Worm (Caenorhabditis elegans) whole organism, L4 larva: Measurements from ENCODE around the gene B0507.5.
A peak's percentile ranks its signal among the peaks of the same experiment; 100 is the strongest.

Experiments
- F26F4.8 ChIP-seq: fragments of 200-800 bp; sonication (Bioruptor generic); conservative IDR thresholded peaks from 2 replicates; pipeline ENCODE4 v1.3.6; 2022; ENCODE audit warnings: missing genetic modification characterization, missing compliant biosample characterization
- F44E2.7 ChIP-seq: fragments of 200-800 bp; sonication (Bioruptor generic); IDR thresholded peaks from 2 replicates; pipeline ENCODE4 v2.1.2; 2022; ENCODE audit warnings: missing genetic modification characterization, missing compliant biosample characterization
- T20F7.1 ChIP-seq: fragments of 200-800 bp; sonication (Bioruptor generic); optimal IDR thresholded peaks from 2 replicates; lab custom pipeline; 2018; ENCODE audit warnings: mild to moderate bottlenecking, missing genetic modification characterization, missing compliant biosample characterization
- Y5F2A.4 ChIP-seq: fragments of 200-800 bp; sonication (Bioruptor generic); optimal IDR thresholded peaks from 2 replicates; lab custom pipeline; 2018; ENCODE audit warnings: mild to moderate bottlenecking, missing genetic modification characterization, missing compliant biosample characterization
- aha-1 ChIP-seq: fragments of 150-350 bp; peaks from one replicate; lab custom pipeline; 2014; ENCODE audit warnings: missing biosample characterization, missing genetic modification characterization
- aly-2 ChIP-seq: sonication (generic microtip); optimal IDR thresholded peaks from 2 replicates; lab custom pipeline; 2018; ENCODE audit warnings: missing biosample characterization, missing genetic modification characterization
- ama-1 ChIP-seq: fragments of 150-350 bp; optimal IDR thresholded peaks from 2 replicates; lab custom pipeline; 2014; ENCODE audit warnings: inconsistent platforms, mixed read lengths
- attf-4 ChIP-seq: sonication (generic microtip); optimal IDR thresholded peaks from 3 replicates; lab custom pipeline; 2017; ENCODE audit warnings: missing biosample characterization, missing genetic modification characterization
- ceh-28 ChIP-seq: fragments of 150-350 bp; optimal IDR thresholded peaks from 2 replicates; lab custom pipeline; 2014; ENCODE audit warnings: missing biosample characterization, missing genetic modification reagents, missing genetic modification characterization
- ceh-82 ChIP-seq: sonication (generic microtip); optimal IDR thresholded peaks from 2 replicates; lab custom pipeline; 2017; ENCODE audit warnings: missing biosample characterization, missing genetic modification characterization
- ces-1 ChIP-seq: fragments of 150-350 bp; sonication (generic microtip); optimal IDR thresholded peaks from 4 replicates; lab custom pipeline; 2014; ENCODE audit warnings: missing biosample characterization, missing genetic modification reagents, missing genetic modification characterization
- daf-16 ChIP-seq, 3 experiments: sonication (generic microtip); optimal IDR thresholded peaks; 2 replicates each; lab custom pipeline; 2016 to 2017; ENCODE audit warnings: missing genetic modification characterization in 3 of 3, missing genetic modification reagents in 3 of 3, mild to moderate bottlenecking in 2 of 3, missing compliant biosample characterization in 2 of 3, missing biosample characterization in 1 of 3, moderate library complexity in 1 of 3
- daf-19 ChIP-seq: fragments of 200-800 bp; sonication (Bioruptor generic); conservative IDR thresholded peaks from 2 replicates; pipeline ENCODE4 v1.3.6; 2022; ENCODE audit warnings: missing genetic modification characterization, missing compliant biosample characterization
- egl-43 ChIP-seq: fragments of 200-800 bp; sonication (Bioruptor generic); IDR thresholded peaks from 2 replicates; pipeline ENCODE4 v1.3.6; 2022; ENCODE audit warnings: missing genetic modification reagents, missing genetic modification characterization, missing compliant biosample characterization
- gei-8 ChIP-seq: fragments of 200-800 bp; sonication (Bioruptor generic); optimal IDR thresholded peaks from 2 replicates; lab custom pipeline; 2018; ENCODE audit warnings: mild to moderate bottlenecking, missing genetic modification characterization, missing compliant biosample characterization
- hmg-1.1 ChIP-seq: fragments of 200-800 bp; sonication (Bioruptor generic); IDR thresholded peaks from 2 replicates; pipeline ENCODE4 v1.3.6; 2022; ENCODE audit warnings: missing genetic modification reagents, missing genetic modification characterization, missing compliant biosample characterization
- lin-39 ChIP-seq: fragments of 150-350 bp; optimal IDR thresholded peaks from 2 replicates; lab custom pipeline; 2014; ENCODE audit warnings: missing biosample characterization, missing genetic modification reagents, missing genetic modification characterization
- lir-3 ChIP-seq: sonication (generic microtip); optimal IDR thresholded peaks from 2 replicates; lab custom pipeline; 2016; ENCODE audit warnings: mild to moderate bottlenecking, missing genetic modification characterization, missing compliant biosample characterization
- madf-9 ChIP-seq: fragments of 200-800 bp; sonication (Bioruptor generic); conservative IDR thresholded peaks from 2 replicates; pipeline ENCODE4 v1.3.6; 2022; ENCODE audit warnings: missing genetic modification reagents, missing genetic modification characterization, missing compliant biosample characterization
- mdl-1 ChIP-seq, 2 experiments: fragments of 150-350 bp in 1 of 2; sonication (generic microtip) in 1 of 2; optimal IDR thresholded peaks; 2 replicates each; lab custom pipeline; 2014 to 2017; ENCODE audit warnings: missing biosample characterization in 2 of 2, missing genetic modification characterization in 2 of 2
- mep-1 ChIP-seq: fragments of 150-350 bp; sonication (generic microtip); optimal IDR thresholded peaks from 3 replicates; lab custom pipeline; 2014; ENCODE audit warnings: missing biosample characterization, missing genetic modification characterization
- mes-2 ChIP-seq: sonication (generic microtip); optimal IDR thresholded peaks from 2 replicates; lab custom pipeline; 2016; ENCODE audit warnings: missing genotype, mild to moderate bottlenecking, missing genetic modification characterization, missing compliant biosample characterization; ENCODE audit not compliant: poor library complexity, severe bottlenecking
- mxl-3 ChIP-seq: fragments of 200-800 bp; sonication (Bioruptor generic); optimal IDR thresholded peaks from 2 replicates; lab custom pipeline; 2018; ENCODE audit warnings: mild to moderate bottlenecking, missing genetic modification characterization, missing compliant biosample characterization
- nhr-237 ChIP-seq: sonication (generic microtip); optimal IDR thresholded peaks from 2 replicates; lab custom pipeline; 2017; ENCODE audit warnings: missing biosample characterization, missing genetic modification characterization
- nhr-25 ChIP-seq: sonication (generic microtip); optimal IDR thresholded peaks from 2 replicates; lab custom pipeline; 2017; ENCODE audit warnings: missing genetic modification characterization, mild to moderate bottlenecking, missing compliant biosample characterization, antibody characterized with exemption, moderate library complexity, borderline replicate concordance; ENCODE audit not compliant: insufficient read depth
- nhr-28 ChIP-seq: fragments of 150-350 bp; optimal IDR thresholded peaks from 2 replicates; lab custom pipeline; 2014; ENCODE audit warnings: missing biosample characterization, missing genetic modification characterization
- nhr-41 ChIP-seq: fragments of 200-800 bp; sonication (Bioruptor generic); IDR thresholded peaks from 2 replicates; pipeline ENCODE4 v1.3.6; 2022; ENCODE audit warnings: missing genetic modification reagents, missing genetic modification characterization, missing compliant biosample characterization
- nhr-42 ChIP-seq: fragments of 200-800 bp; sonication (Bioruptor generic); IDR thresholded peaks from 2 replicates; pipeline ENCODE4 v1.3.6; 2022; ENCODE audit warnings: missing genetic modification characterization, missing compliant biosample characterization
- php-3 ChIP-seq: fragments of 200-800 bp; sonication (Bioruptor generic); IDR thresholded peaks from 2 replicates; pipeline ENCODE4 v1.3.6; 2022; ENCODE audit warnings: missing genetic modification reagents, missing genetic modification characterization, missing compliant biosample characterization
- skn-1 ChIP-seq: fragments of 150-350 bp; optimal IDR thresholded peaks from 2 replicates; lab custom pipeline; 2014; ENCODE audit warnings: missing biosample characterization, missing genetic modification characterization
- snpc-4 ChIP-seq: fragments of 150-350 bp; optimal IDR thresholded peaks from 2 replicates; lab custom pipeline; 2014; ENCODE audit warnings: missing biosample characterization, missing genetic modification characterization
- tag-97 ChIP-seq: fragments of 200-800 bp; sonication (Bioruptor generic); IDR thresholded peaks from 2 replicates; pipeline ENCODE4 v1.3.6; 2022; ENCODE audit warnings: missing genetic modification characterization, missing compliant biosample characterization
- vab-7 ChIP-seq: fragments of 200-800 bp; sonication (Bioruptor generic); IDR thresholded peaks from 2 replicates; pipeline ENCODE4 v1.3.6; 2022; ENCODE audit warnings: missing genetic modification reagents, missing genetic modification characterization, missing compliant biosample characterization
- zfp-2 ChIP-seq: sonication (generic microtip); optimal IDR thresholded peaks from 2 replicates; lab custom pipeline; 2016; ENCODE audit warnings: mild to moderate bottlenecking, missing genetic modification characterization, missing compliant biosample characterization
- zip-11 ChIP-seq: fragments of 200-800 bp; sonication (Bioruptor generic); IDR thresholded peaks from 2 replicates; pipeline ENCODE4 v1.3.6; 2022; ENCODE audit warnings: missing genetic modification characterization, missing compliant biosample characterization

The B0507.5 gene

DNA sequence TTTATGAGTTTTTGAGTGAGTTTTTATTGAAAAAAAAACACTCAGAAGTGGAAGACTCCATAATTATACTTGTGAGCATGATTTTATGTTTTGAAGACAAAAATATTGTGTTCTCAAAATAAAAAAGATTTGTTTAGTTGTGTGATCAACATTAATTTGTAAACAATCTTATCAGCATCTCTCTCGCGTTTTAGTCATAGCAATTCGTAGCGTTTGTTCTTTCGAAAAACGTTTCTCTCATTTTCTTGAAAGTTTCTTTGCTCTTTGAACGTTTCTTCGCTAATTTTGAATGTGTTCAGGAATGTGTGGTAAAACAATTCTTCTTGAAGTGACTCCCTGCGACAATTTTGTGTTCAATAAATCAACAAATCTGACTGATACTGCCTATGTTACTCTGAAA is 14.4 kb upstream of the B0507.5 start, which contains the start of gene ZC196.2:
Gene ZC196.2, plus strand, starts transcription at position 301 of the 400 bp plus-strand sequence.
- TF ChIP-seq aly-2 (tag; lab: Kevin White, UChicago): no peak
- TF ChIP-seq zip-11 (GFP tag; lab: Robert Waterston, UW): no peak
- no peak for TF ChIP-seq tag-97
- no peak for TF ChIP-seq daf-16 (GFP tag; optimal IDR thresholded peaks at IDR 0.05; lab: Kevin White, UChicago)
- peak; percentile 59 for TF ChIP-seq daf-16 (tag; optimal IDR thresholded peaks at IDR 0.05; lab: Kevin White, UChicago)
- no peak for TF ChIP-seq egl-43 (GFP tag; lab: Robert Waterston, UW)
- TF ChIP-seq ceh-28 (tag; lab: Kevin White, UChicago): no peak
- TF ChIP-seq vab-7 (GFP tag; lab: Robert Waterston, UW): no peak
- peak; percentile 13 for TF ChIP-seq aha-1

DNA sequence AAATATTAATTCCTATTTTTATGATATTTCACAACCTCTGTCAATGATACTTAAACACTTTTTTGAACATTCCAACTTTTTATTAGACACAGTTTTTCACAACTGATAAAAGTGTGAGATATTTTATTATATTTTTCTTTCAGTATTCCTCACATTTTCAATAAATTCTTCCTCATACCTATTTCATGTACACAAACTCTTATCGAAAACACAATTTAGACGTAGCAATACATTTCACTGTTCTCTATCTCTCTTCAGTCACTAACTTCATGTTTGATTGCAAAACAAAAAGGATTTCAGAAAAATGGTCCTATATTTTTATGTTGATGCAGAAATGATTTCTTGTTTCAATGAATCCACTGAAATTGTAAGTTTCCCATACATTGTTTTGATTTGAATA is 7.6 kb upstream of the B0507.5 start, which contains the start of gene B0507.6:
Gene B0507.6, plus strand, starts transcription at position 301 of the 400 bp plus-strand sequence.
- TF ChIP-seq mxl-3 (no peak), mes-2 (tag; lab: Kevin White, UChicago) (no peak), nhr-237 (tag; lab: Kevin White, UChicago) (no peak)

DNA sequence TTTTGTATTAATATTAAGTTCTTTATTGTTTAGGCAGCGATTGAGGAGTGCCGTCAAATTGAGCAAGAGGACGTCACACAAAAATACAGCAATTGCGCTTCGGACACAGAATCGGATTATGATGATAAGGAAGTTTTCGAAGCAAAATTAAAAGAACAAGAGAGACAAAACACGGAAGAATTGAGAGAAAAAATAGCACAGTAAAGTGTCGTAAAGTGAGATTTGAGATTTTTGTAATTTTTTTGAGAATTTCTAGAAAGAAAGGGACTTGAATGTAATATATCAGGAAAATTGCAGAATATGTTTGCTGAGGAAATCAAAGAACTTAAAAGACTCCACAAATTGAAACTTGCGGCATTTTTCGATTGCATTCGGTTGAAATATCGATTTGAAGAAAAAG is 1.2 kb downstream of the B0507.5 start, which contains the start of gene B0507.4:
Gene B0507.4, plus strand, starts transcription at position 301 of the 400 bp plus-strand sequence.
- TF ChIP-seq gei-8: no peak
- no peak for TF ChIP-seq php-3 (GFP tag; lab: Robert Waterston, UW)
- TF ChIP-seq daf-19 (GFP tag; lab: Robert Waterston, UW): no peak
- no peak for TF ChIP-seq F44E2.7 (GFP tag; lab: Robert Waterston, UW)
- TF ChIP-seq ama-1 (lab: Kevin White, UChicago): no peak
- no peak for TF ChIP-seq daf-16 (GFP tag; optimal IDR thresholded peaks at IDR 0.05; lab: Kevin White, UChicago)
- TF ChIP-seq daf-16 (tag; optimal IDR thresholded peaks at IDR 0.05; lab: Kevin White, UChicago): no peak
- no peak for TF ChIP-seq mep-1 (tag; lab: Kevin White, UChicago)

DNA sequence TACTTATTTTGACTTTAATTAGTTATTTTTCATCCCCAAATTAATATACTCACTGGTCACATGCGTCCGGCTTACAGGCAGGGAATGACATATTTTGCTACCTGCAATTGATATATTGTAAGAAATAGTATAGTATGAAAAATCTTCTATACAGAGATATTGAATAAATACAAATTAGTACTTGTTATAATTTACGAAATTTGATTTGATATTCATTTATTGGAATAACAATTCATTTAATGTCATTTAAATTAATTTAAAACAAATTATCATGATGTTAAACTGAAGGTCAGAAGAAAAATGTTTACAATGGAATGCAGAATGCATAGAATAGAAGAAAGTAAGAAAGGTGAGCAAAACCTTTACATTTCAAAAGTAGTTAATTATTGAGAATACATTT is 5.1 kb downstream of the B0507.5 start, which contains the start of gene B0507.7:
Gene B0507.7, minus strand, starts transcription at position 101 of the 400 bp plus-strand sequence.
- no peak for TF ChIP-seq egl-43 (GFP tag; lab: Robert Waterston, UW)
- TF ChIP-seq nhr-42 (GFP tag; lab: Robert Waterston, UW): no peak
- TF ChIP-seq ceh-28 (tag; lab: Kevin White, UChicago): no peak
- no peak for TF ChIP-seq snpc-4 (tag; lab: Kevin White, UChicago)
- TF ChIP-seq nhr-41: no peak
- no peak for TF ChIP-seq ceh-82
- TF ChIP-seq lir-3 (tag; lab: Kevin White, UChicago): no peak
- no peak for TF ChIP-seq T20F7.1 (GFP tag; lab: Kevin White, UChicago)
- no peak for TF ChIP-seq madf-9 (GFP tag; lab: Robert Waterston, UW)
- no peak for TF ChIP-seq attf-4 (tag; lab: Kevin White, UChicago)
- no peak for TF ChIP-seq gei-8
- TF ChIP-seq ces-1 (GFP tag; lab: Kevin White, UChicago): no peak
- TF ChIP-seq, all 104 proteins: peak for 0

DNA sequence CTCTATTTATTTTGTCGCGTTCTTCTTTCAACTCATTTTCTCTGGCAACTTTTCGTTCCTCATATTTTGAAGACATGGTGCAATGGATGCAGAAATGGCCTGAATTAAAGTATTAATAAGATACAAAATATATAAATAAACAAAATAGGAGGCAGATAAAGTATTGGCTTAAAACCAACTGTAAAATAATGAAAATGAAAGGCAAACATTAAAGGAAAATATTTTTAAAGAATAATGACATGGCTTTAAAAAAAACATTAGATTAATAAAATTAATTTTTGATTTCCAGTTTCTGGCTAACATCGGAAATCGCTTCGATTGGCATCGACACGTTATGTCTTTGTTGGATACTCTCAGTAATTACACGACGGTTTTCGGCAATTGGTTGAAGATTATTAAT is 6.9 kb downstream of the B0507.5 start, which contains the start of gene ddn-1:
Gene ddn-1, minus strand, starts transcription at position 101 of the 400 bp plus-strand sequence.
- TF ChIP-seq skn-1 (tag; lab: Kevin White, UChicago) (no peak), F26F4.8 (GFP tag; lab: Robert Waterston, UW) (no peak), hmg-1.1 (GFP tag; lab: Robert Waterston, UW) (no peak), zfp-2 (tag; lab: Kevin White, UChicago) (no peak), lin-39 (no peak), ceh-82 (no peak), madf-9 (GFP tag; lab: Robert Waterston, UW) (no peak), Y5F2A.4 (GFP tag; lab: Kevin White, UChicago) (no peak), nhr-25 (tag; lab: Kevin White, UChicago) (no peak), nhr-28 (no peak), mdl-1 (tag; optimal IDR thresholded peaks at IDR 0.05; lab: Kevin White, UChicago) (no peak)
